Fruit fly (Drosophila melanogaster): Measurements from ENCODE around the gene eIF5.

eIF5 gene

dm6 chrX:15991618-15992526 lies at the start of gene eIF5, which contains the start of the genes CG46312 and exd (continued):
- TF ChIP-seq Poxn (GFP tag; IDR thresholded peaks at IDR 0.05) (no peak), Spps (tag; optimal IDR thresholded peaks at IDR 0.05) (no peak), salm (tag; optimal IDR thresholded peaks at IDR 0.05) (no peak), CG30403 (GFP tag; optimal IDR thresholded peaks at IDR 0.05) (peak; percentile 7), CG4404 (GFP tag; IDR thresholded peaks at IDR 0.05) (no peak), E2f1 (GFP tag; IDR thresholded peaks at IDR 0.05) (no peak), CG18764 (GFP tag; optimal IDR thresholded peaks at IDR 0.05) (no peak), CG9876 (GFP tag; optimal IDR thresholded peaks at IDR 0.05) (no peak), ERR (GFP tag; optimal IDR thresholded peaks at IDR 0.05) (no peak), CG11456 (GFP tag; IDR thresholded peaks at IDR 0.05) (no peak), NC2β (GFP tag; optimal IDR thresholded peaks at IDR 0.05) (no peak), danr (GFP tag; IDR thresholded peaks at IDR 0.05) (no peak), fd3F (GFP tag; optimal IDR thresholded peaks at IDR 0.05) (no peak), CG15479 (GFP tag; optimal IDR thresholded peaks at IDR 0.05) (no peak), Antp (GFP tag; optimal IDR thresholded peaks at IDR 0.05) (no peak), CG9932 (GFP tag; IDR thresholded peaks at IDR 0.05) (no peak), CG7556 (GFP tag; optimal IDR thresholded peaks at IDR 0.05) (peak; percentile 11), sqz (GFP tag; optimal IDR thresholded peaks at IDR 0.05) (no peak), CG11696 (GFP tag; IDR thresholded peaks at IDR 0.05) (no peak), CG10565 (GFP tag; optimal IDR thresholded peaks at IDR 0.05) (no peak), Ets97D (GFP tag; optimal IDR thresholded peaks at IDR 0.05) (no peak), CG2712 (tag; optimal IDR thresholded peaks at IDR 0.05) (peak; percentile 38), CG10979 (tag; optimal IDR thresholded peaks at IDR 0.05) (no peak), CG8944 (GFP tag; optimal IDR thresholded peaks at IDR 0.05) (no peak), CG43689 (GFP tag; IDR thresholded peaks at IDR 0.05) (no peak), maf-S (GFP tag; optimal IDR thresholded peaks at IDR 0.05) (no peak), MESR4 (GFP tag; optimal IDR thresholded peaks at IDR 0.05) (peak; percentile 70), Deaf1 (tag; optimal IDR thresholded peaks at IDR 0.05) (no peak), CG1647 (GFP tag; optimal IDR thresholded peaks at IDR 0.05) (no peak), ase (GFP tag; IDR thresholded peaks at IDR 0.05) (no peak), CG15696 (tag; optimal IDR thresholded peaks at IDR 0.05) (no peak), CG17361 (GFP tag; IDR thresholded peaks at IDR 0.05) (peak; percentile 75; the same call in 2 of the 3 replicates), Usf (GFP tag; optimal IDR thresholded peaks at IDR 0.05) (no peak), pfk (GFP tag; optimal IDR thresholded peaks at IDR 0.05) (no peak), nerfin-2 (GFP tag; IDR thresholded peaks at IDR 0.05; ENCODE audit: partially characterized antibody) (peak; percentile 86), TFAM (GFP tag; optimal IDR thresholded peaks at IDR 0.05) (no peak), CG3838 (GFP tag; optimal IDR thresholded peaks at IDR 0.05) (no peak), fu2 (GFP tag; optimal IDR thresholded peaks at IDR 0.05) (no peak), Oli (tag; optimal IDR thresholded peaks at IDR 0.05) (no peak), CG13123 (GFP tag; optimal IDR thresholded peaks at IDR 0.05) (no peak), Nf-YC (tag; optimal IDR thresholded peaks at IDR 0.05) (no peak), D19B (GFP tag; optimal IDR thresholded peaks at IDR 0.05) (no peak), kni (GFP tag; optimal IDR thresholded peaks at IDR 0.05) (no peak), CG34224 (GFP tag; IDR thresholded peaks at IDR 0.05; ENCODE audit: partially characterized antibody) (peak; percentile 76), gfzf (GFP tag; optimal IDR thresholded peaks at IDR 0.05) (peak; percentile 42), Hmx (GFP tag; optimal IDR thresholded peaks at IDR 0.05) (no peak), row (GFP tag; IDR thresholded peaks at IDR 0.05) (peak; percentile 47), toy (GFP tag; IDR thresholded peaks at IDR 0.05) (no peak), CG8478 (optimal IDR thresholded peaks at IDR 0.05) (no peak), pan (optimal IDR thresholded peaks at IDR 0.05) (no peak), pan (GFP tag; optimal IDR thresholded peaks at IDR 0.05 in 1 of 2, IDR thresholded peaks at IDR 0.05 in 1 of 2) (no peak)

Data from whole organism, embryonic.